Worm (Caenorhabditis elegans) whole organism, L3 larva: ENCODE results near the gene pes-23.

ENCODE experiments used
- ZK546.5 ChIP-seq: sonication (generic microtip); optimal IDR thresholded peaks from 2 replicates; lab custom pipeline; 2017; ENCODE audit warnings: missing biosample characterization, missing genetic modification characterization
- aly-2 ChIP-seq: fragments of 150-350 bp; optimal IDR thresholded peaks from 2 replicates; lab custom pipeline; 2014; ENCODE audit warnings: missing biosample characterization, missing genetic modification characterization
- ama-1 ChIP-seq: fragments of 150-350 bp; optimal IDR thresholded peaks from 2 replicates; lab custom pipeline; 2018
- ceh-16 ChIP-seq: sonication (generic microtip); optimal IDR thresholded peaks from 2 replicates; lab custom pipeline; 2017; ENCODE audit warnings: missing biosample characterization, missing genetic modification characterization
- ceh-28 ChIP-seq: fragments of 150-350 bp; optimal IDR thresholded peaks from 2 replicates; lab custom pipeline; 2014; ENCODE audit warnings: missing biosample characterization, missing genetic modification reagents, missing genetic modification characterization
- ceh-9 ChIP-seq: sonication (generic microtip); optimal IDR thresholded peaks from 2 replicates; lab custom pipeline; 2018; ENCODE audit warnings: missing biosample characterization, missing genetic modification characterization
- daf-12 ChIP-seq: fragments of 150-350 bp; optimal IDR thresholded peaks from 2 replicates; lab custom pipeline; 2014; ENCODE audit warnings: missing biosample characterization, missing genetic modification reagents, missing genetic modification characterization
- elt-1 ChIP-seq: fragments of 150-350 bp; optimal IDR thresholded peaks from 2 replicates; lab custom pipeline; 2014; ENCODE audit warnings: missing biosample characterization, missing genetic modification characterization
- elt-2 ChIP-seq: sonication (generic microtip); optimal IDR thresholded peaks from 2 replicates; lab custom pipeline; 2016; ENCODE audit warnings: missing genetic modification reagents, mild to moderate bottlenecking, missing genetic modification characterization, missing compliant biosample characterization
- elt-3 ChIP-seq, 3 experiments: fragments of 150-350 bp in 1 of 3; sonication (generic microtip) in 2 of 3; optimal IDR thresholded peaks; 2 replicates in 2 of 3; 4 replicates in 1 of 3; lab custom pipeline; 2014 to 2017; ENCODE audit warnings: missing biosample characterization in 3 of 3, missing genetic modification characterization in 3 of 3
- eor-1 ChIP-seq, 2 experiments: fragments of 150-350 bp; optimal IDR thresholded peaks; 2 replicates each; lab custom pipeline; 2014 to 2018; ENCODE audit warnings: missing biosample characterization in 2 of 2, missing genetic modification characterization in 2 of 2
- fkh-10 ChIP-seq: sonication (generic microtip); optimal IDR thresholded peaks from 2 replicates; lab custom pipeline; 2017; ENCODE audit warnings: missing biosample characterization, missing genetic modification reagents, missing genetic modification characterization
- fkh-2 ChIP-seq: fragments of 150-350 bp; optimal IDR thresholded peaks from 2 replicates; lab custom pipeline; 2014; ENCODE audit warnings: missing biosample characterization, missing genetic modification reagents, missing genetic modification characterization
- fos-1 ChIP-seq: fragments of 150-350 bp; optimal IDR thresholded peaks from 2 replicates; lab custom pipeline; 2014; ENCODE audit warnings: missing biosample characterization, missing genetic modification characterization
- lin-15B ChIP-seq: fragments of 150-350 bp; optimal IDR thresholded peaks from 2 replicates; lab custom pipeline; 2014; ENCODE audit warnings: missing biosample characterization, missing genetic modification characterization
- lin-39 ChIP-seq: fragments of 150-350 bp; optimal IDR thresholded peaks from 2 replicates; lab custom pipeline; 2018; ENCODE audit warnings: missing biosample characterization, missing genetic modification reagents, missing genetic modification characterization
- lsy-12 ChIP-seq: sonication (generic microtip); optimal IDR thresholded peaks from 2 replicates; lab custom pipeline; 2016; ENCODE audit warnings: mild to moderate bottlenecking, missing genetic modification characterization, missing compliant biosample characterization
- mdl-1 ChIP-seq: fragments of 150-350 bp; optimal IDR thresholded peaks from 2 replicates; lab custom pipeline; 2014; ENCODE audit warnings: missing biosample characterization, missing genetic modification characterization
- mml-1 ChIP-seq: fragments of 150-350 bp; sonication (generic microtip); optimal IDR thresholded peaks from 3 replicates; lab custom pipeline; 2014; ENCODE audit warnings: missing biosample characterization, missing genetic modification characterization
- nfya-1 ChIP-seq: sonication (generic microtip); optimal IDR thresholded peaks from 2 replicates; lab custom pipeline; 2017; ENCODE audit warnings: missing genetic modification characterization, mild to moderate bottlenecking, missing compliant biosample characterization, antibody characterized with exemption, moderate library complexity; ENCODE audit not compliant: insufficient read depth
- nhr-11 ChIP-seq: fragments of 150-350 bp; optimal IDR thresholded peaks from 2 replicates; lab custom pipeline; 2014; ENCODE audit warnings: missing biosample characterization, missing genetic modification characterization
- nhr-23 ChIP-seq: fragments of 150-350 bp; optimal IDR thresholded peaks from 2 replicates; lab custom pipeline; 2014; ENCODE audit warnings: missing biosample characterization, missing genetic modification reagents, missing genetic modification characterization
- nhr-237 ChIP-seq: fragments of 150-350 bp; optimal IDR thresholded peaks from 2 replicates; lab custom pipeline; 2014; ENCODE audit warnings: missing biosample characterization, missing genetic modification characterization
- nhr-28 ChIP-seq: fragments of 150-350 bp; optimal IDR thresholded peaks from 2 replicates; lab custom pipeline; 2014; ENCODE audit warnings: missing biosample characterization, missing genetic modification characterization
- nhr-67 ChIP-seq: fragments of 150-350 bp; optimal IDR thresholded peaks from 2 replicates; lab custom pipeline; 2014; ENCODE audit warnings: missing biosample characterization, missing genetic modification characterization
- nhr-76 ChIP-seq: fragments of 150-350 bp; sonication (generic microtip); optimal IDR thresholded peaks from 5 replicates; lab custom pipeline; 2014; ENCODE audit warnings: missing biosample characterization, missing genetic modification characterization
- pha-4 ChIP-seq: fragments of 150-350 bp; optimal IDR thresholded peaks from 2 replicates; lab custom pipeline; 2014; ENCODE audit warnings: missing biosample characterization, missing genetic modification reagents, missing genetic modification characterization
- pqm-1 ChIP-seq: fragments of 150-350 bp; optimal IDR thresholded peaks from 2 replicates; lab custom pipeline; 2017; ENCODE audit warnings: missing biosample characterization, missing genetic modification characterization, inconsistent platforms
- skn-1 ChIP-seq: fragments of 150-350 bp; optimal IDR thresholded peaks from 2 replicates; lab custom pipeline; 2014; ENCODE audit warnings: missing biosample characterization, missing genetic modification characterization
- tbx-2 ChIP-seq: sonication (generic microtip); optimal IDR thresholded peaks from 2 replicates; lab custom pipeline; 2016; ENCODE audit warnings: mild to moderate bottlenecking, missing genetic modification characterization, missing compliant biosample characterization
- unc-39 ChIP-seq: sonication (generic microtip); optimal IDR thresholded peaks from 4 replicates; lab custom pipeline; 2017; ENCODE audit warnings: missing biosample characterization, missing genetic modification characterization
- unc-62 ChIP-seq: fragments of 150-350 bp; sonication (generic microtip); optimal IDR thresholded peaks from 4 replicates; lab custom pipeline; 2014; ENCODE audit warnings: missing biosample characterization, missing genetic modification reagents, missing genetic modification characterization
- zag-1 ChIP-seq: fragments of 150-350 bp; optimal IDR thresholded peaks from 2 replicates; lab custom pipeline; 2014; ENCODE audit warnings: missing biosample characterization, missing genetic modification characterization
- ztf-11 ChIP-seq: fragments of 150-350 bp; optimal IDR thresholded peaks from 2 replicates; lab custom pipeline; 2014; ENCODE audit warnings: missing biosample characterization, missing genetic modification characterization

Gene pes-23

DNA sequence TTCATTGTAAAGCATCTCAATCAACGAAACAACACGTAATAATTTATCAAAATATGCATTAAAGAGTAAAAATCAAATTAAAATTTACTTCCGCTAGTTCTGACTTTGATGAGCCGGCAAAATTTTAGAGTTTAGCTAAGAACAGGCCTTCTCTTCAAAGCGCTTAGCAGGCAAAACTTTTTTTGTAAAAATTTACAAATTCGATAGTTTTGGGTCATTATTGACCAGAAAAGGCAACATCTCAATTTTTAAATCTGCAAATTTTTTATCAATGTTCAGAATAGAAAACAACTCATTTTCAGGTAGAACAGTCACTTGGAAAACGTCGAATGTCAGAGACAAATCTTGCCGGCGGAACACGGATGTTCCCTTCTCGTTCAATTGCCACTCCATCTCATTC is 36.6 kb downstream of the pes-23 start:
- TF ChIP-seq aly-2, result no peak
- no peak for TF ChIP-seq nhr-237
- no peak for TF ChIP-seq eor-1 (tag; optimal IDR thresholded peaks at IDR 0.05; lab: Kevin White, UChicago)
- no peak for TF ChIP-seq skn-1 (tag; lab: Kevin White, UChicago)
- no peak for TF ChIP-seq fkh-10 (GFP tag; lab: Kevin White, UChicago)
- no peak for TF ChIP-seq ZK546.5 (tag; lab: Kevin White, UChicago)
- TF ChIP-seq ceh-9 (tag; lab: Kevin White, UChicago), result no peak
- no peak for TF ChIP-seq nhr-11 (tag; lab: Kevin White, UChicago)
- TF ChIP-seq elt-2 (tag; lab: Kevin White, UChicago), result no peak
- no peak for TF ChIP-seq lin-39 (tag; lab: Kevin White, UChicago)
- no peak for TF ChIP-seq ama-1 (lab: Kevin White, UChicago)
- no peak for TF ChIP-seq pqm-1 (tag; lab: Kevin White, UChicago)
- TF ChIP-seq zag-1, result no peak
- TF ChIP-seq nfya-1 (tag; lab: Kevin White, UChicago), result no peak
- TF ChIP-seq unc-39 (tag; lab: Kevin White, UChicago), result no peak
- TF ChIP-seq elt-3 (tag; optimal IDR thresholded peaks at IDR 0.05; lab: Kevin White, UChicago), result no peak
- no peak for TF ChIP-seq pha-4 (tag; lab: Kevin White, UChicago)

ce11 chrX:6939917-6940316 is 38.7 kb downstream of the pes-23 start, which contains the start of gene C16E9.1:
Gene C16E9.1 (plus strand): TSS chrX:6940217.
- no peak for TF ChIP-seq nhr-23 (tag; lab: Kevin White, UChicago)
- TF ChIP-seq nfya-1 (tag; lab: Kevin White, UChicago), result no peak
- TF ChIP-seq ztf-11 (tag; lab: Kevin White, UChicago), result no peak
- TF ChIP-seq tbx-2 (tag; lab: Kevin White, UChicago), result no peak
- TF ChIP-seq nhr-67 (tag; lab: Kevin White, UChicago), result no peak
- TF ChIP-seq ceh-28, result no peak
- TF ChIP-seq daf-12, result no peak
- TF ChIP-seq pha-4 (tag; lab: Kevin White, UChicago), result no peak
- TF ChIP-seq lin-15B (tag; lab: Kevin White, UChicago), result no peak
- no peak for TF ChIP-seq nhr-28 (tag; lab: Kevin White, UChicago)
- TF ChIP-seq lsy-12 (tag; lab: Kevin White, UChicago), result no peak
- TF ChIP-seq elt-1, result no peak
- TF ChIP-seq mdl-1 (tag; lab: Kevin White, UChicago), result no peak

ce11 chrX:6940775-6941174 is 39.6 kb downstream of the pes-23 start:
- no peak for TF ChIP-seq aly-2
- TF ChIP-seq tbx-2 (tag; lab: Kevin White, UChicago), result no peak

ce11 chrX:6941711-6942110 is 40.5 kb downstream of the pes-23 start:
- TF ChIP-seq unc-62 (GFP tag; lab: Kevin White, UChicago) (no peak), elt-3 (tag; optimal IDR thresholded peaks at IDR 0.05; lab: Kevin White, UChicago) (no peak), elt-1 (peak; percentile 66), nhr-28 (tag; lab: Kevin White, UChicago) (no peak), nhr-23 (tag; lab: Kevin White, UChicago) (peak; percentile 76), lin-39 (tag; lab: Kevin White, UChicago) (no peak), eor-1 (tag; optimal IDR thresholded peaks at IDR 0.05; lab: Kevin White, UChicago) (no peak), mml-1 (tag; lab: Kevin White, UChicago) (no peak)
- TF ChIP-seq, all 47 proteins: peak for 2

- TF ChIP-seq fos-1 (tag; lab: Kevin White, UChicago) (no peak), pha-4 (tag; lab: Kevin White, UChicago) (no peak), mml-1 (tag; lab: Kevin White, UChicago) (no peak), lin-39 (tag; lab: Kevin White, UChicago) (no peak), tbx-2 (tag; lab: Kevin White, UChicago) (no peak), nhr-76 (tag; lab: Kevin White, UChicago) (no peak), ama-1 (lab: Kevin White, UChicago) (no peak)
Measured at ce11 chrX:6946789-6947188, 45.6 kb downstream of the pes-23 start.

DNA sequence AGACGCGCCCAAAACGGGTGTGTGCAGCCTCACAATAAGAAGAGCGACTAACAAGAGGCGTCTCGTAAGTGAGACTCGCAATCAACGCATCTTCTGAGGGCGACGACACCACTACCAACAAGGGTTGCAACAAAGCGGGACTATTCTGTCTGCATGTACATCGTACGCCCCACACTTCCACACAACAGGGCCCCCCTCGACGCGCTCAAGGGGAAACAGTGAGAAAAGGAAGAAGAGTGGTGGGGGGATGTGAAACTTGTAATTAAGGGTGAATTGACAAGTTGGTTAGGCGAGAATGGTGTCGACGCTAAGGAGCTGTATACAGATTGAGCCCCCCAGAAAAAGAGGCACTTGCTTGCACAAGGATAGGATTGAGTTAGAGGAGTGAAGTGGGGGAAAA is 52.2 kb downstream of the pes-23 start:
- TF ChIP-seq aly-2 (no peak), elt-3 (tag; optimal IDR thresholded peaks at IDR 0.05; lab: Kevin White, UChicago) (no peak), fkh-2 (no peak), skn-1 (tag; lab: Kevin White, UChicago) (no peak), ceh-16 (no peak)
